Fruit fly (Drosophila melanogaster): ENCODE measurements around the gene CG33080.

CG33080 gene

dm6 chrX:5665902-5666301 lies 51.7 kb downstream of the CG33080 start, which contains the start of the genes Sirt4 and CG4119 (continued):
- TF ChIP-seq schlank (tag; optimal IDR thresholded peaks at IDR 0.05) = no peak
- TF ChIP-seq pfk (GFP tag; optimal IDR thresholded peaks at IDR 0.05) = no peak
- TF ChIP-seq gce (GFP tag; IDR thresholded peaks at IDR 0.05) = no peak
- no peak for TF ChIP-seq sr (GFP tag; IDR thresholded peaks at IDR 0.05)
- no peak for TF ChIP-seq emc (GFP tag; optimal IDR thresholded peaks at IDR 0.05)
- peak; percentile 10 for TF ChIP-seq caup (GFP tag; optimal IDR thresholded peaks at IDR 0.05; ENCODE audit: severe bottlenecking)
- TF ChIP-seq Rx (GFP tag; IDR thresholded peaks at IDR 0.05) = no peak
- no peak for TF ChIP-seq Six4 (GFP tag; optimal IDR thresholded peaks at IDR 0.05)
- peak; percentile 29 for TF ChIP-seq gfzf (GFP tag; optimal IDR thresholded peaks at IDR 0.05)
- TF ChIP-seq C15 (GFP tag; IDR thresholded peaks at IDR 0.05) = no peak
- TF ChIP-seq NfI (GFP tag; optimal IDR thresholded peaks at IDR 0.05) = no peak
- peak; percentile 94 for TF ChIP-seq vnd (GFP tag; IDR thresholded peaks at IDR 0.05; ENCODE audit: partially characterized antibody)
- TF ChIP-seq Vsx1 (GFP tag; optimal IDR thresholded peaks at IDR 0.05) = no peak
- no peak for TF ChIP-seq CG7271 (tag; optimal IDR thresholded peaks at IDR 0.05)
- no peak for TF ChIP-seq lbe (GFP tag; optimal IDR thresholded peaks at IDR 0.05)
- TF ChIP-seq HLH54F (GFP tag; optimal IDR thresholded peaks at IDR 0.05) = no peak
- no peak for TF ChIP-seq tgo (GFP tag; IDR thresholded peaks at IDR 0.05)
- peak; percentile 95 for TF ChIP-seq CG15514 (GFP tag; optimal IDR thresholded peaks at IDR 0.05)
- peak; percentile 96 for TF ChIP-seq BEAF-32 (GFP tag; optimal IDR thresholded peaks at IDR 0.05)
- no peak for TF ChIP-seq Usf (GFP tag; optimal IDR thresholded peaks at IDR 0.05)
- TF ChIP-seq Asciz (GFP tag; optimal IDR thresholded peaks at IDR 0.05) = no peak
- no peak for TF ChIP-seq zen (tag; optimal IDR thresholded peaks at IDR 0.05)
- peak in 1 of 2 experiments; percentile 44 for TF ChIP-seq crp (GFP tag; optimal IDR thresholded peaks at IDR 0.05)
- no peak for TF ChIP-seq wdn (GFP tag; IDR thresholded peaks at IDR 0.05)
- no peak for TF ChIP-seq org-1 (GFP tag; optimal IDR thresholded peaks at IDR 0.05)
- peak; percentile 95 for TF ChIP-seq zen2 (GFP tag; IDR thresholded peaks at IDR 0.05; ENCODE audit: partially characterized antibody)
- TF ChIP-seq CG9932 (GFP tag; IDR thresholded peaks at IDR 0.05) = peak; percentile 77
- TF ChIP-seq Dip3 (GFP tag; optimal IDR thresholded peaks at IDR 0.05) = peak; percentile 12
- no peak for TF ChIP-seq Lim3 (GFP tag; IDR thresholded peaks at IDR 0.05)
- no peak for TF ChIP-seq CG4282 (GFP tag; optimal IDR thresholded peaks at IDR 0.05)
- TF ChIP-seq ac (GFP tag; optimal IDR thresholded peaks at IDR 0.05) = no peak
- no peak for TF ChIP-seq pum (GFP tag; optimal IDR thresholded peaks at IDR 0.05)
- TF ChIP-seq Oaz (GFP tag; IDR thresholded peaks at IDR 0.05) = no peak
- TF ChIP-seq Sry-β (GFP tag; optimal IDR thresholded peaks at IDR 0.05) = peak; percentile 11
- TF ChIP-seq D19B (GFP tag; optimal IDR thresholded peaks at IDR 0.05) = no peak
- peak; percentile 92 for TF ChIP-seq CG2129 (GFP tag; IDR thresholded peaks at IDR 0.05; ENCODE audit: partially characterized antibody)
- peak; percentile 62 for TF ChIP-seq NC2β (GFP tag; optimal IDR thresholded peaks at IDR 0.05)
- TF ChIP-seq Dll (GFP tag; IDR thresholded peaks at IDR 0.05; ENCODE audit: partially characterized antibody) = peak; percentile 90
- no peak for TF ChIP-seq sqz (GFP tag; optimal IDR thresholded peaks at IDR 0.05)
- 0 out of 2 replicates have a peak, but pooled peaks have one; percentile 16 for TF ChIP-seq Taf1 (GFP tag; IDR thresholded peaks at IDR 0.05)
- TF ChIP-seq onecut (GFP tag; IDR thresholded peaks at IDR 0.05) = peak; percentile 81
- no peak for TF ChIP-seq Tbp (GFP tag; optimal IDR thresholded peaks at IDR 0.05)
- 0 out of 2 replicates have a peak, but pooled peaks have one; percentile 21 for TF ChIP-seq CG32767 (GFP tag; IDR thresholded peaks at IDR 0.05)
- no peak for TF ChIP-seq CG8281 (tag; optimal IDR thresholded peaks at IDR 0.05)
- TF ChIP-seq CG11093 (GFP tag; IDR thresholded peaks at IDR 0.05) = no peak
- TF ChIP-seq sisA (GFP tag; IDR thresholded peaks at IDR 0.05) = no peak
- no peak for TF ChIP-seq HLHmδ (GFP tag; optimal IDR thresholded peaks at IDR 0.05)
- TF ChIP-seq wor (GFP tag; IDR thresholded peaks at IDR 0.05) = no peak
- no peak for TF ChIP-seq Spps (tag; optimal IDR thresholded peaks at IDR 0.05)
- TF ChIP-seq Bdp1 (GFP tag; optimal IDR thresholded peaks at IDR 0.05) = no peak
- TF ChIP-seq Atf3 (GFP tag; optimal IDR thresholded peaks at IDR 0.05) = no peak

Data from whole organism, embryonic.